Worm (Caenorhabditis elegans) whole organism, L2 larva: ENCODE data around the gene gskl-1.

Source experiments
- ZK546.5 ChIP-seq: sonication (generic microtip); optimal IDR thresholded peaks from 2 replicates; lab custom pipeline; 2017; ENCODE audit warnings: missing biosample characterization, missing genetic modification characterization
- ceh-82 ChIP-seq: fragments of 150-350 bp; optimal IDR thresholded peaks from 2 replicates; lab custom pipeline; 2014; ENCODE audit warnings: missing biosample characterization, missing genetic modification characterization
- dmd-4 ChIP-seq: sonication (generic microtip); optimal IDR thresholded peaks from 2 replicates; lab custom pipeline; 2017; ENCODE audit warnings: missing biosample characterization, missing genetic modification characterization
- egl-27 ChIP-seq: sonication (generic microtip); optimal IDR thresholded peaks from 3 replicates; lab custom pipeline; 2017; ENCODE audit warnings: missing biosample characterization, missing genetic modification reagents, missing genetic modification characterization
- elt-3 ChIP-seq: sonication (generic microtip); optimal IDR thresholded peaks from 2 replicates; lab custom pipeline; 2017; ENCODE audit warnings: missing biosample characterization, missing genetic modification characterization
- mab-5 ChIP-seq: fragments of 150-350 bp; optimal IDR thresholded peaks from 2 replicates; lab custom pipeline; 2014; ENCODE audit warnings: missing biosample characterization, missing genetic modification characterization
- nhr-12 ChIP-seq: fragments of 150-350 bp; optimal IDR thresholded peaks from 2 replicates; lab custom pipeline; 2014; ENCODE audit warnings: missing biosample characterization, missing genetic modification characterization
- skn-1 ChIP-seq: sonication (generic microtip); optimal IDR thresholded peaks from 2 replicates; lab custom pipeline; 2017; ENCODE audit warnings: missing biosample characterization, missing genetic modification characterization
- zag-1 ChIP-seq: fragments of 150-350 bp; optimal IDR thresholded peaks from 2 replicates; lab custom pipeline; 2014; ENCODE audit warnings: missing biosample characterization, missing genetic modification characterization

DNA sequence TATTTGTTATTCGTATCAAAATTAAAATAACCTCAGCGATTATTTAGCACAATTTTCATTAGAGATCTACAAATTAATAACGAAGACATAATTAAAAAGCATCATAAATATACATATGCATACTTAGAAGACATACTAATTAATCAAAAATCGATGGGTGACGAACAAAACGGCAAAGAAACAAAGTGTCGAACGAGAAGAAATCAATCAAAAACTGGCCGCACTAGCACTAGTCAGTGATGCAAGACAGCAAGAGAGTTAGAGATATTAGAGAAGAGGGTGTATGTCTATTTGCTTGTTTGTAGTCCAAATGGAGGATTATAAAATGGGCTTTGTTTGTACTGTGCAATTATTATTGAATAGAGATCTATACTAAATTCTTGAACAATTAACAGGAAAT, 511 bp upstream of the gskl-1 start:
- TF ChIP-seq egl-27 (tag; lab: Kevin White, UChicago) (no peak), elt-3 (tag; lab: Kevin White, UChicago) (no peak), ceh-82 (tag; lab: Kevin White, UChicago) (no peak), ZK546.5 (tag; lab: Kevin White, UChicago) (no peak), zag-1 (no peak), mab-5 (tag; lab: Kevin White, UChicago) (peak; percentile 68), skn-1 (tag; lab: Kevin White, UChicago) (no peak), nhr-12 (tag; lab: Kevin White, UChicago) (no peak), dmd-4 (tag; lab: Kevin White, UChicago) (no peak)
